Worm (Caenorhabditis elegans): ENCODE measurements around the gene enri-2.

enri-2 gene

ce11 chrX:14504551-14504902, 41.1 kb upstream of the enri-2 start (continued):
- 0 out of 2 replicates have a peak, but pooled peaks have one; percentile 12 for TF ChIP-seq tra-1 (GFP tag; IDR thresholded peaks at IDR 0.05)
- no peak for TF ChIP-seq jun-1 (tag; optimal IDR thresholded peaks at IDR 0.05)
- TF ChIP-seq lir-3 (tag; optimal IDR thresholded peaks at IDR 0.05) = no peak
- TF ChIP-seq nhr-25 (tag; optimal IDR thresholded peaks at IDR 0.05; ENCODE audit: borderline replicate concordance, insufficient read depth) = no peak
- TF ChIP-seq php-3 (GFP tag; IDR thresholded peaks at IDR 0.05) = peak; percentile 41; the same call in 1 of the 2 replicates
- TF ChIP-seq unc-62 (GFP tag; optimal IDR thresholded peaks at IDR 0.05 in 1 of 2) = no peak
- no peak for TF ChIP-seq unc-62 (tag; optimal IDR thresholded peaks at IDR 0.05)
- peak; percentile 7 for TF ChIP-seq F10B5.3 (tag; optimal IDR thresholded peaks at IDR 0.05)
- TF ChIP-seq F44E2.7 (GFP tag; IDR thresholded peaks at IDR 0.05) = 0 out of 2 replicates have a peak, but pooled peaks have one; percentile 0
- 0 out of 2 replicates have a peak, but pooled peaks have one; percentile 22 for TF ChIP-seq dmd-8 (GFP tag; IDR thresholded peaks at IDR 0.05)
- TF ChIP-seq dmd-6 (GFP tag; IDR thresholded peaks at IDR 0.05) = peak; percentile 35
- no peak for TF ChIP-seq F49E8.2 (tag; optimal IDR thresholded peaks at IDR 0.05; ENCODE audit: borderline replicate concordance)
- no peak for TF ChIP-seq madf-5 (GFP tag; IDR thresholded peaks at IDR 0.05)
- no peak for TF ChIP-seq F26F4.8 (GFP tag; conservative IDR thresholded peaks at IDR 0.05)
- TF ChIP-seq rbr-2 (tag; optimal IDR thresholded peaks at IDR 0.05) = no peak
- TF ChIP-seq nhr-237 (tag; optimal IDR thresholded peaks at IDR 0.05) = no peak
- no peak for TF ChIP-seq R02D3.7 (tag; optimal IDR thresholded peaks at IDR 0.05)

ce11 chrX:14505578-14506353, 39.9 kb upstream of the enri-2 start:
- TF ChIP-seq dpl-1 (GFP tag; optimal IDR thresholded peaks at IDR 0.05) (no peak), ctbp-1 (GFP tag; IDR thresholded peaks at IDR 0.05) (0 out of 2 replicates have a peak, but pooled peaks have one; percentile 32), Y105C5A.15 (GFP tag; IDR thresholded peaks at IDR 0.05) (no peak), dmd-6 (GFP tag; IDR thresholded peaks at IDR 0.05) (peak; percentile 88), zip-11 (GFP tag; IDR thresholded peaks at IDR 0.05) (no peak), fkh-10 (GFP tag; optimal IDR thresholded peaks at IDR 0.05) (no peak), nhr-28 (tag; optimal IDR thresholded peaks at IDR 0.05) (peak; percentile 92), gei-8 (GFP tag; optimal IDR thresholded peaks at IDR 0.05) (peak; percentile 68), duxl-1 (tag; optimal IDR thresholded peaks at IDR 0.05; ENCODE audit: poor library complexity) (no peak), aha-1 (tag) (peak; percentile 92), mep-1 (tag; optimal IDR thresholded peaks at IDR 0.05) (peak; percentile 55), ceh-20 (GFP tag; IDR thresholded peaks at IDR 0.05) (0 out of 2 replicates have a peak, but pooled peaks have one; percentile 26), zag-1 (tag; optimal IDR thresholded peaks at IDR 0.05) (no peak), snpc-4 (tag; optimal IDR thresholded peaks at IDR 0.05) (peak; percentile 4), ZK337.2 (GFP tag; IDR thresholded peaks at IDR 0.05) (0 out of 2 replicates have a peak, but pooled peaks have one; percentile 28), ama-1 (optimal IDR thresholded peaks at IDR 0.05) (no peak), nhr-102 (tag; optimal IDR thresholded peaks at IDR 0.05) (peak; percentile 52), cey-2 (tag; optimal IDR thresholded peaks at IDR 0.05; ENCODE audit: borderline replicate concordance, insufficient read depth) (peak; percentile 31), php-3 (GFP tag; IDR thresholded peaks at IDR 0.05) (peak; percentile 41; the same call in 1 of the 2 replicates), nhr-41 (GFP tag; IDR thresholded peaks at IDR 0.05) (peak; percentile 63; the same call in 1 of the 2 replicates), D1046.2 (GFP tag; IDR thresholded peaks at IDR 0.05) (no peak), ceh-44 (GFP tag; IDR thresholded peaks at IDR 0.05) (no peak), attf-4 (tag; optimal IDR thresholded peaks at IDR 0.05) (no peak), pha-4 (GFP tag; IDR thresholded peaks at IDR 0.05) (no peak; the same call in 1 of the 2 replicates), pha-4 (tag; optimal IDR thresholded peaks at IDR 0.05) (peak; percentile 11), hlh-30 (tag; optimal IDR thresholded peaks at IDR 0.05; ENCODE audit: insufficient read depth) (peak; percentile 78), daf-16 (GFP tag; optimal IDR thresholded peaks at IDR 0.05) (no peak), daf-16 (tag; optimal IDR thresholded peaks at IDR 0.05) (peak; percentile 82), lin-29 (GFP tag; IDR thresholded peaks at IDR 0.05) (no peak), lim-7 (GFP tag; IDR thresholded peaks at IDR 0.05) (0 out of 2 replicates have a peak, but pooled peaks have one; percentile 45), lin-1 (GFP tag; IDR thresholded peaks at IDR 0.05) (peak; percentile 65), mxl-3 (GFP tag; optimal IDR thresholded peaks at IDR 0.05) (peak; percentile 90), dve-1 (tag; optimal IDR thresholded peaks at IDR 0.05; ENCODE audit: insufficient read depth) (peak; percentile 82), set-16 (GFP tag; IDR thresholded peaks at IDR 0.05) (peak; percentile 68)

Measured in whole organism, L4 larva.